Fruit fly (Drosophila melanogaster) whole organism, embryonic: ENCODE results near the gene PolG2.

Experiments used
- ATbp ChIP-seq: fragments of 200-800 bp; sonication (Bioruptor generic); optimal IDR thresholded peaks from 2 replicates; lab custom pipeline; 2017; ENCODE audit warnings: missing biosample characterization, mild to moderate bottlenecking, missing genetic modification characterization, missing genetic modification reagents
- CG10147 ChIP-seq: fragments of 200-800 bp; sonication (Bioruptor generic); optimal IDR thresholded peaks from 2 replicates; lab custom pipeline; 2019; ENCODE audit warnings: missing biosample characterization, mild to moderate bottlenecking, missing genetic modification characterization, moderate library complexity
- CG1024 ChIP-seq: fragments of 200-800 bp; sonication (Bioruptor generic); IDR thresholded peaks from 2 replicates; pipeline ENCODE4 v1.3.6; 2022; ENCODE audit warnings: missing biosample characterization, missing genetic modification characterization
- CG10366 ChIP-seq: fragments of 200-800 bp; sonication (Bioruptor generic); IDR thresholded peaks from 2 replicates; pipeline ENCODE4 v1.3.6; 2022; ENCODE audit warnings: missing biosample characterization, missing genetic modification characterization
- CG10565 ChIP-seq: fragments of 200-800 bp; sonication (Bioruptor generic); optimal IDR thresholded peaks from 3 replicates; lab custom pipeline; 2016; ENCODE audit warnings: missing biosample characterization, mild to moderate bottlenecking, missing genetic modification characterization
- CG11560 ChIP-seq: fragments of 200-800 bp; sonication (Bioruptor generic); IDR thresholded peaks from 3 replicates; pipeline ENCODE4 v1.3.6; 2022; ENCODE audit warnings: missing biosample characterization, missing genetic modification characterization
- CG1233 ChIP-seq: fragments of 200-800 bp; sonication (Bioruptor generic); optimal IDR thresholded peaks from 4 replicates; lab custom pipeline; 2018; ENCODE audit warnings: missing biosample characterization, mild to moderate bottlenecking, missing genetic modification characterization
- CG12659 ChIP-seq: fragments of 200-800 bp; sonication (Bioruptor generic); optimal IDR thresholded peaks from 3 replicates; lab custom pipeline; 2017; ENCODE audit warnings: mild to moderate bottlenecking, missing biosample characterization, missing genetic modification reagents, missing genetic modification characterization
- CG14710 ChIP-seq: fragments of 200-800 bp; sonication (Bioruptor generic); optimal IDR thresholded peaks from 3 replicates; lab custom pipeline; 2019; ENCODE audit warnings: missing biosample characterization, mild to moderate bottlenecking, missing genetic modification characterization, moderate library complexity
- CG15011 ChIP-seq: fragments of 200-800 bp; sonication (Bioruptor generic); optimal IDR thresholded peaks from 3 replicates; lab custom pipeline; 2018; ENCODE audit warnings: missing biosample characterization, mild to moderate bottlenecking, missing genetic modification characterization
- CG17829 ChIP-seq: fragments of 200-800 bp; optimal IDR thresholded peaks from 2 replicates; lab custom pipeline; 2019; ENCODE audit warnings: missing biosample characterization, mild to moderate bottlenecking, missing genetic modification characterization, moderate library complexity
- CG18476 ChIP-seq: fragments of 200-800 bp; sonication (Bioruptor generic); optimal IDR thresholded peaks from 2 replicates; lab custom pipeline; 2016; ENCODE audit warnings: missing biosample characterization, mild to moderate bottlenecking, missing genetic modification characterization
- CG18599 ChIP-seq: fragments of 200-800 bp; sonication (Bioruptor generic); optimal IDR thresholded peaks from 3 replicates; lab custom pipeline; 2017; ENCODE audit warnings: missing biosample characterization, missing genetic modification characterization, mild to moderate bottlenecking, moderate library complexity, missing genetic modification reagents
- CG30020 ChIP-seq: fragments of 200-800 bp; optimal IDR thresholded peaks from 2 replicates; lab custom pipeline; 2019; ENCODE audit warnings: missing biosample characterization, mild to moderate bottlenecking, missing genetic modification characterization, moderate library complexity
- CG30403 ChIP-seq: fragments of 200-800 bp; sonication (Bioruptor generic); optimal IDR thresholded peaks from 3 replicates; lab custom pipeline; 2016; ENCODE audit warnings: missing biosample characterization, missing genetic modification characterization
- CG31441 ChIP-seq: fragments of 200-800 bp; sonication (Bioruptor generic); IDR thresholded peaks from 2 replicates; pipeline ENCODE4 v1.3.6; 2022; ENCODE audit warnings: missing biosample characterization, missing genetic modification characterization
- CG3281 ChIP-seq: fragments of 200-800 bp; sonication (Bioruptor generic); optimal IDR thresholded peaks from 3 replicates; lab custom pipeline; 2017; ENCODE audit warnings: missing biosample characterization, mild to moderate bottlenecking, missing genetic modification characterization
- CG5180 ChIP-seq: fragments of 200-800 bp; sonication (Bioruptor generic); optimal IDR thresholded peaks from 3 replicates; lab custom pipeline; 2017; ENCODE audit warnings: missing biosample characterization, missing genetic modification characterization, mild to moderate bottlenecking, moderate library complexity, missing genetic modification reagents
- CG6272 ChIP-seq: fragments of 200-800 bp; sonication (Bioruptor generic); IDR thresholded peaks from 2 replicates; pipeline ENCODE4 v1.3.6; 2022; ENCODE audit warnings: missing biosample characterization, missing genetic modification characterization
- CG6854 ChIP-seq: fragments of 200-800 bp; sonication (Bioruptor generic); optimal IDR thresholded peaks from 3 replicates; lab custom pipeline; 2017; ENCODE audit warnings: missing biosample characterization, mild to moderate bottlenecking, missing genetic modification characterization
- CG7786 ChIP-seq: fragments of 200-800 bp; sonication (Bioruptor generic); optimal IDR thresholded peaks from 2 replicates; lab custom pipeline; 2016; ENCODE audit warnings: missing biosample characterization, missing genetic modification characterization
- Dad ChIP-seq: fragments of 200-800 bp; sonication (Bioruptor generic); optimal IDR thresholded peaks from 3 replicates; lab custom pipeline; 2016; ENCODE audit warnings: missing biosample characterization, missing genetic modification characterization
- Dbx ChIP-seq: fragments of 200-800 bp; sonication (Bioruptor generic); IDR thresholded peaks from 3 replicates; pipeline ENCODE4 v1.3.6; 2022; ENCODE audit warnings: missing biosample characterization, missing genetic modification characterization
- Deaf1 ChIP-seq: fragments of 200-800 bp; optimal IDR thresholded peaks from 3 replicates; lab custom pipeline; 2019; ENCODE audit warnings: missing biosample characterization, mild to moderate bottlenecking, missing genetic modification characterization, moderate library complexity
- E2f1 ChIP-seq: fragments of 200-800 bp; sonication (Bioruptor generic); IDR thresholded peaks from 2 replicates; pipeline ENCODE4 v1.3.6; 2022; ENCODE audit warnings: missing biosample characterization, missing genetic modification characterization
- Gug ChIP-seq: fragments of 200-800 bp; sonication (Bioruptor generic); IDR thresholded peaks from 4 replicates; pipeline ENCODE4 v1.3.6; 2022; ENCODE audit warnings: missing biosample characterization, missing genetic modification characterization
- Hr3 ChIP-seq: fragments of 200-800 bp; sonication (Bioruptor generic); optimal IDR thresholded peaks from 3 replicates; lab custom pipeline; 2016; ENCODE audit warnings: missing biosample characterization, missing genetic modification characterization
- Max ChIP-seq: fragments of 200-800 bp; sonication (Bioruptor generic); optimal IDR thresholded peaks from 2 replicates; lab custom pipeline; 2016; ENCODE audit warnings: missing biosample characterization, mild to moderate bottlenecking, missing genetic modification characterization
- Opbp ChIP-seq: fragments of 200-800 bp; sonication (Bioruptor generic); IDR thresholded peaks from 3 replicates; pipeline ENCODE4 v1.3.6; 2022; ENCODE audit warnings: missing biosample characterization, missing genetic modification characterization; ENCODE audit not compliant: partially characterized antibody
- Rfx ChIP-seq: fragments of 200-800 bp; sonication (Bioruptor generic); IDR thresholded peaks from 2 replicates; pipeline ENCODE4 v1.3.6; 2022; ENCODE audit warnings: missing biosample characterization, missing genetic modification characterization
- Rx ChIP-seq: fragments of 200-800 bp; sonication (Bioruptor generic); IDR thresholded peaks from 2 replicates; pipeline ENCODE4 v1.3.6; 2022; ENCODE audit warnings: missing biosample characterization, missing genetic modification characterization
- Tbp ChIP-seq: fragments of >200 bp; optimal IDR thresholded peaks from 2 replicates; lab custom pipeline; 2018; ENCODE audit warnings: missing biosample characterization, missing genetic modification characterization
- Trl ChIP-seq, 3 experiments: fragments of >200 bp in 2 of 3; fragments of 200-800 bp in 1 of 3; sonication (Bioruptor generic) in 1 of 3; optimal IDR thresholded peaks; 2 replicates in 1 of 3; 3 replicates in 2 of 3; lab custom pipeline; 2016 to 2017; ENCODE audit warnings: missing biosample characterization in 1 of 3, missing genetic modification characterization in 1 of 3
- ab ChIP-seq: fragments of 200-800 bp; sonication (Bioruptor generic); optimal IDR thresholded peaks from 2 replicates; lab custom pipeline; 2016; ENCODE audit warnings: missing biosample characterization, missing genetic modification characterization
- ara ChIP-seq: fragments of 200-800 bp; sonication (Bioruptor generic); IDR thresholded peaks from 2 replicates; pipeline ENCODE4 v1.3.6; 2022; ENCODE audit warnings: missing biosample characterization, missing genetic modification characterization
- ato ChIP-seq: fragments of 200-800 bp; sonication (Bioruptor generic); IDR thresholded peaks from 2 replicates; pipeline ENCODE4 v1.3.6; 2022; ENCODE audit warnings: missing biosample characterization, missing genetic modification characterization; ENCODE audit not compliant: partially characterized antibody
- br ChIP-seq: fragments of >200 bp; optimal IDR thresholded peaks from 2 replicates; lab custom pipeline; 2017
- bsh ChIP-seq, 2 experiments: fragments of 200-800 bp; sonication (Bioruptor generic); optimal IDR thresholded peaks; 2 replicates each; lab custom pipeline; 2017 to 2018; ENCODE audit warnings: mild to moderate bottlenecking in 2 of 2, missing biosample characterization in 2 of 2, missing genetic modification characterization in 2 of 2, moderate library complexity in 1 of 2
- cas ChIP-seq: fragments of 200-800 bp; sonication (Bioruptor generic); IDR thresholded peaks from 2 replicates; pipeline ENCODE4 v1.3.6; 2022; ENCODE audit warnings: missing biosample characterization, missing genetic modification characterization
- cwo ChIP-seq: fragments of 200-800 bp; sonication (Bioruptor generic); optimal IDR thresholded peaks from 3 replicates; lab custom pipeline; 2017; ENCODE audit warnings: missing biosample characterization, missing genetic modification characterization, mild to moderate bottlenecking, moderate library complexity, missing genetic modification reagents
- exex ChIP-seq: fragments of 200-800 bp; sonication (Bioruptor generic); optimal IDR thresholded peaks from 4 replicates; lab custom pipeline; 2018; ENCODE audit warnings: missing biosample characterization, mild to moderate bottlenecking, missing genetic modification characterization, moderate library complexity
- her ChIP-seq: fragments of 200-800 bp; sonication (Bioruptor generic); optimal IDR thresholded peaks from 2 replicates; lab custom pipeline; 2016; ENCODE audit warnings: missing biosample characterization, missing genetic modification characterization
- jing ChIP-seq: fragments of 200-800 bp; sonication (Bioruptor generic); optimal IDR thresholded peaks from 2 replicates; lab custom pipeline; 2018; ENCODE audit warnings: missing biosample characterization, mild to moderate bottlenecking, missing genetic modification characterization
- lab ChIP-seq: fragments of 200-800 bp; sonication (Bioruptor generic); optimal IDR thresholded peaks from 3 replicates; lab custom pipeline; 2017; ENCODE audit warnings: missing biosample characterization, missing genetic modification characterization, mild to moderate bottlenecking, moderate library complexity, missing genetic modification reagents
- nau ChIP-seq: fragments of 200-800 bp; sonication (Bioruptor generic); optimal IDR thresholded peaks from 3 replicates; lab custom pipeline; 2017; ENCODE audit warnings: missing biosample characterization, mild to moderate bottlenecking, missing genetic modification characterization, missing genetic modification reagents
- nmo ChIP-seq: fragments of 200-800 bp; sonication (Bioruptor generic); optimal IDR thresholded peaks from 2 replicates; lab custom pipeline; 2018; ENCODE audit warnings: missing biosample characterization, mild to moderate bottlenecking, missing genetic modification characterization, moderate library complexity
- nom ChIP-seq: fragments of 200-800 bp; sonication (Bioruptor generic); optimal IDR thresholded peaks from 2 replicates; lab custom pipeline; 2017; ENCODE audit warnings: missing biosample characterization, missing genetic modification characterization, mild to moderate bottlenecking, moderate library complexity, missing genetic modification reagents
- sens ChIP-seq: fragments of 200-800 bp; sonication (Bioruptor generic); peaks from one replicate; lab custom pipeline; 2016; ENCODE audit warnings: missing biosample characterization, missing genetic modification characterization
- seq ChIP-seq: fragments of 200-800 bp; sonication (Bioruptor generic); IDR thresholded peaks from 2 replicates; pipeline ENCODE4 v1.3.6; 2022; ENCODE audit warnings: missing biosample characterization, missing genetic modification characterization
- slbo ChIP-seq: fragments of 200-800 bp; sonication (Bioruptor generic); IDR thresholded peaks from 2 replicates; pipeline ENCODE4 v1.3.6; 2022; ENCODE audit warnings: missing biosample characterization, missing genetic modification characterization
- sug ChIP-seq: fragments of 200-800 bp; optimal IDR thresholded peaks from 2 replicates; lab custom pipeline; 2019; ENCODE audit warnings: missing biosample characterization, mild to moderate bottlenecking, missing genetic modification characterization, moderate library complexity
- tgo ChIP-seq: fragments of 200-800 bp; sonication (Bioruptor generic); IDR thresholded peaks from 3 replicates; pipeline ENCODE4 v1.3.6; 2022; ENCODE audit warnings: missing biosample characterization, missing genetic modification characterization

The PolG2 gene

dm6 chr2L:13876698-13877097 lies 43.8 kb upstream of the PolG2 start (continued):
- TF ChIP-seq CG11560 (tag; lab: Robert Waterston, UW) (no peak), CG6272 (GFP tag; lab: Robert Waterston, UW) (no peak), CG1233 (GFP tag; lab: Kevin White, UChicago) (no peak), slbo (GFP tag; lab: Robert Waterston, UW) (no peak), CG12659 (GFP tag; lab: Kevin White, UChicago) (peak; percentile 16), jing (GFP tag; lab: Kevin White, UChicago) (no peak), nom (GFP tag; lab: Kevin White, UChicago) (no peak), Dbx (GFP tag; lab: Robert Waterston, UW) (no peak), Rx (GFP tag; lab: Robert Waterston, UW) (no peak), br (lab: Kevin White, UChicago) (no peak), cas (GFP tag; lab: Robert Waterston, UW) (no peak), CG15011 (GFP tag; lab: Kevin White, UChicago) (no peak), CG31441 (GFP tag; lab: Robert Waterston, UW) (peak; percentile 62), cwo (no peak), CG1024 (GFP tag; lab: Robert Waterston, UW) (no peak), CG18599 (peak; percentile 4), CG17829 (tag; lab: Kevin White, UChicago) (peak; percentile 35), bsh (GFP tag; optimal IDR thresholded peaks at IDR 0.05; lab: Kevin White, UChicago) (peak in 1 of 2 experiments; percentile 66), ab (GFP tag; lab: Kevin White, UChicago) (no peak), Rfx (no peak), tgo (GFP tag; lab: Robert Waterston, UW) (no peak; the same call in 2 of the 3 replicates), exex (tag; lab: Kevin White, UChicago) (no peak), Hr3 (no peak), ATbp (peak; percentile 42), ato (no peak), CG30020 (no peak), Gug (no peak), CG18476 (GFP tag; lab: Kevin White, UChicago) (no peak), CG30403 (peak; percentile 36), Trl (optimal IDR thresholded peaks at IDR 0.05; lab: Kevin White, UChicago) (no peak), Trl (GFP tag; optimal IDR thresholded peaks at IDR 0.05; lab: Kevin White, UChicago) (no peak), seq (no peak), CG7786 (GFP tag; lab: Kevin White, UChicago) (no peak), nau (GFP tag; lab: Kevin White, UChicago) (no peak), sens (GFP tag; lab: Kevin White, UChicago) (peak; percentile 84), CG6854 (GFP tag; lab: Kevin White, UChicago) (no peak), ara (GFP tag; lab: Robert Waterston, UW) (no peak), CG10565 (GFP tag; lab: Kevin White, UChicago) (no peak), Opbp (GFP tag; lab: Robert Waterston, UW) (no peak), nmo (GFP tag; lab: Kevin White, UChicago) (peak; percentile 64), Deaf1 (tag; lab: Kevin White, UChicago) (no peak), CG3281 (GFP tag; lab: Kevin White, UChicago) (no peak), CG14710 (tag; lab: Kevin White, UChicago) (peak; percentile 60), her (GFP tag; lab: Kevin White, UChicago) (no peak), E2f1 (no peak), CG10366 (GFP tag; lab: Robert Waterston, UW) (no peak), Max (no peak), lab (GFP tag; lab: Kevin White, UChicago) (peak; percentile 18), Dad (no peak), Tbp (GFP tag; lab: Kevin White, UChicago) (no peak), CG10147 (GFP tag; lab: Kevin White, UChicago) (no peak), sug (tag; lab: Kevin White, UChicago) (no peak), CG5180 (GFP tag; lab: Kevin White, UChicago) (no peak)
